Fruit fly (Drosophila melanogaster) whole organism, embryonic: ENCODE measurements around the gene CG15728.

ENCODE experiments used
- ATbp ChIP-seq: fragments of 200-800 bp; sonication (Bioruptor generic); optimal IDR thresholded peaks from 2 replicates; lab custom pipeline; 2017; ENCODE audit warnings: missing biosample characterization, mild to moderate bottlenecking, missing genetic modification characterization, missing genetic modification reagents
- Adf1 ChIP-seq: fragments of 200-800 bp; sonication (Bioruptor generic); IDR thresholded peaks from 2 replicates; pipeline ENCODE4 v1.3.6; 2022; ENCODE audit warnings: missing biosample characterization, missing genetic modification characterization
- Atf6 ChIP-seq: fragments of 200-800 bp; sonication (Bioruptor generic); IDR thresholded peaks from 2 replicates; pipeline ENCODE4 v1.3.6; 2022; ENCODE audit warnings: missing biosample characterization, missing genetic modification characterization
- Bgb ChIP-seq: fragments of 200-800 bp; sonication (Bioruptor generic); IDR thresholded peaks from 2 replicates; pipeline ENCODE4 v1.3.6; 2022; ENCODE audit warnings: missing biosample characterization, missing genetic modification characterization; ENCODE audit not compliant: partially characterized antibody
- CG10147 ChIP-seq: fragments of 200-800 bp; sonication (Bioruptor generic); optimal IDR thresholded peaks from 2 replicates; lab custom pipeline; 2019; ENCODE audit warnings: missing biosample characterization, mild to moderate bottlenecking, missing genetic modification characterization, moderate library complexity
- CG10654 ChIP-seq: fragments of 200-800 bp; sonication (Bioruptor generic); optimal IDR thresholded peaks from 2 replicates; lab custom pipeline; 2016; ENCODE audit warnings: missing biosample characterization, missing genetic modification characterization
- CG11696 ChIP-seq: fragments of 200-800 bp; sonication (Bioruptor generic); IDR thresholded peaks from 2 replicates; pipeline ENCODE4 v1.3.6; 2022; ENCODE audit warnings: missing biosample characterization, missing genetic modification characterization
- CG12071 ChIP-seq: fragments of 200-800 bp; sonication (Bioruptor generic); optimal IDR thresholded peaks from 3 replicates; lab custom pipeline; 2018; ENCODE audit warnings: missing biosample characterization, mild to moderate bottlenecking, missing genetic modification characterization
- CG12299 ChIP-seq: fragments of 200-800 bp; sonication (Bioruptor generic); optimal IDR thresholded peaks from 2 replicates; lab custom pipeline; 2018; ENCODE audit warnings: missing biosample characterization, mild to moderate bottlenecking, missing genetic modification characterization
- CG14014 ChIP-seq: fragments of 200-800 bp; sonication (Bioruptor generic); IDR thresholded peaks from 2 replicates; pipeline ENCODE4 v1.3.6; 2022; ENCODE audit warnings: missing biosample characterization, missing genetic modification characterization
- CG14050 ChIP-seq: fragments of 200-800 bp; sonication (Bioruptor generic); IDR thresholded peaks from 3 replicates; pipeline ENCODE4 v1.3.6; 2022; ENCODE audit warnings: missing biosample characterization, missing genetic modification characterization
- CG17328 ChIP-seq: fragments of 200-800 bp; sonication (Bioruptor generic); IDR thresholded peaks from 2 replicates; pipeline ENCODE4 v1.3.6; 2022; ENCODE audit warnings: missing biosample characterization, missing genetic modification characterization
- CG18599 ChIP-seq: fragments of 200-800 bp; sonication (Bioruptor generic); optimal IDR thresholded peaks from 3 replicates; lab custom pipeline; 2017; ENCODE audit warnings: missing biosample characterization, missing genetic modification characterization, mild to moderate bottlenecking, moderate library complexity, missing genetic modification reagents
- CG3163 ChIP-seq: fragments of 200-800 bp; sonication (Bioruptor generic); optimal IDR thresholded peaks from 3 replicates; lab custom pipeline; 2016; ENCODE audit warnings: missing biosample characterization, missing genetic modification characterization
- CG32532 ChIP-seq: fragments of 200-800 bp; sonication (Bioruptor generic); IDR thresholded peaks from 2 replicates; pipeline ENCODE4 v1.3.6; 2022; ENCODE audit warnings: missing biosample characterization, missing genetic modification characterization
- CG3281 ChIP-seq: fragments of 200-800 bp; sonication (Bioruptor generic); optimal IDR thresholded peaks from 3 replicates; lab custom pipeline; 2017; ENCODE audit warnings: missing biosample characterization, mild to moderate bottlenecking, missing genetic modification characterization
- CG3847 ChIP-seq: fragments of 200-800 bp; sonication (Bioruptor generic); IDR thresholded peaks from 2 replicates; pipeline ENCODE4 v1.3.6; 2022; ENCODE audit warnings: missing biosample characterization, missing genetic modification characterization
- CG4360 ChIP-seq: fragments of 200-800 bp; sonication (Bioruptor generic); IDR thresholded peaks from 2 replicates; pipeline ENCODE4 v1.3.6; 2022; ENCODE audit warnings: missing biosample characterization, missing genetic modification characterization
- CG7839 ChIP-seq: fragments of 200-800 bp; sonication (Bioruptor generic); optimal IDR thresholded peaks from 3 replicates; lab custom pipeline; 2018; ENCODE audit warnings: missing biosample characterization, mild to moderate bottlenecking, missing genetic modification characterization, moderate library complexity
- CG9437 ChIP-seq: fragments of 200-800 bp; sonication (Bioruptor generic); optimal IDR thresholded peaks from 2 replicates; lab custom pipeline; 2018; ENCODE audit warnings: missing biosample characterization, mild to moderate bottlenecking, missing genetic modification characterization
- CG9817 ChIP-seq: fragments of 200-800 bp; sonication (Bioruptor generic); optimal IDR thresholded peaks from 2 replicates; lab custom pipeline; 2018; ENCODE audit warnings: missing biosample characterization, mild to moderate bottlenecking, missing genetic modification characterization, moderate library complexity
- CTCF ChIP-seq: fragments of 200-800 bp; sonication (Bioruptor generic); optimal IDR thresholded peaks from 2 replicates; lab custom pipeline; 2017; ENCODE audit warnings: missing biosample characterization, mild to moderate bottlenecking, missing genetic modification characterization, moderate library complexity
- Dad ChIP-seq: fragments of 200-800 bp; sonication (Bioruptor generic); optimal IDR thresholded peaks from 3 replicates; lab custom pipeline; 2016; ENCODE audit warnings: missing biosample characterization, missing genetic modification characterization
- Dip3 ChIP-seq: fragments of 200-800 bp; sonication (Bioruptor generic); optimal IDR thresholded peaks from 3 replicates; lab custom pipeline; 2016; ENCODE audit warnings: missing biosample characterization, missing genetic modification characterization
- Fer3 ChIP-seq: fragments of 200-800 bp; sonication (Bioruptor generic); optimal IDR thresholded peaks from 2 replicates; lab custom pipeline; 2018; ENCODE audit warnings: missing biosample characterization, mild to moderate bottlenecking, missing genetic modification characterization, moderate library complexity
- Hand ChIP-seq: fragments of 200-800 bp; sonication (Bioruptor generic); optimal IDR thresholded peaks from 2 replicates; lab custom pipeline; 2017; ENCODE audit warnings: mild to moderate bottlenecking, missing biosample characterization, missing genetic modification reagents, missing genetic modification characterization
- Kr ChIP-seq: fragments of 200-800 bp; sonication (Bioruptor generic); optimal IDR thresholded peaks from 2 replicates; lab custom pipeline; 2017; ENCODE audit warnings: missing biosample characterization, mild to moderate bottlenecking, missing genetic modification characterization
- MESR4 ChIP-seq: fragments of 200-800 bp; sonication (Bioruptor generic); optimal IDR thresholded peaks from 2 replicates; lab custom pipeline; 2018; ENCODE audit warnings: missing biosample characterization, mild to moderate bottlenecking, missing genetic modification characterization, moderate library complexity
- Meics ChIP-seq: fragments of 200-800 bp; sonication (Bioruptor generic); optimal IDR thresholded peaks from 2 replicates; lab custom pipeline; 2017; ENCODE audit warnings: missing biosample characterization, mild to moderate bottlenecking, missing genetic modification characterization
- Taf1 ChIP-seq: fragments of 200-800 bp; sonication (Bioruptor generic); IDR thresholded peaks from 2 replicates; pipeline ENCODE4 v1.3.6; 2022; ENCODE audit warnings: missing biosample characterization, missing genetic modification characterization
- ase ChIP-seq: fragments of 200-800 bp; sonication (Bioruptor generic); IDR thresholded peaks from 3 replicates; pipeline ENCODE4 v1.3.6; 2022; ENCODE audit warnings: missing biosample characterization, missing genetic modification characterization
- bsh ChIP-seq, 2 experiments: fragments of 200-800 bp; sonication (Bioruptor generic); optimal IDR thresholded peaks; 2 replicates each; lab custom pipeline; 2017 to 2018; ENCODE audit warnings: mild to moderate bottlenecking in 2 of 2, missing biosample characterization in 2 of 2, missing genetic modification characterization in 2 of 2, moderate library complexity in 1 of 2
- caup ChIP-seq: fragments of 200-800 bp; sonication (Bioruptor generic); optimal IDR thresholded peaks from 3 replicates; lab custom pipeline; 2017; ENCODE audit warnings: missing biosample characterization, mild to moderate bottlenecking, missing genetic modification characterization, moderate library complexity; ENCODE audit not compliant: severe bottlenecking
- dpn ChIP-seq, 2 experiments: fragments of 200-800 bp; sonication (Bioruptor generic); optimal IDR thresholded peaks; 3 replicates each; lab custom pipeline; 2016; ENCODE audit warnings: missing biosample characterization in 2 of 2, missing genetic modification characterization in 2 of 2
- eve ChIP-seq, 2 experiments: fragments of >200 bp; optimal IDR thresholded peaks; 2 replicates each; lab custom pipeline; 2017; ENCODE audit warnings: missing biosample characterization in 2 of 2, missing genetic modification characterization in 2 of 2
- fu2 ChIP-seq: fragments of 200-800 bp; sonication (Bioruptor generic); optimal IDR thresholded peaks from 2 replicates; lab custom pipeline; 2016; ENCODE audit warnings: missing biosample characterization, missing genetic modification characterization
- grn ChIP-seq: fragments of 200-800 bp; sonication (Bioruptor generic); optimal IDR thresholded peaks from 3 replicates; lab custom pipeline; 2017; ENCODE audit warnings: missing biosample characterization, missing genetic modification characterization
- gsb ChIP-seq: fragments of 200-800 bp; sonication (Bioruptor generic); IDR thresholded peaks from 2 replicates; pipeline ENCODE4 v1.3.6; 2022; ENCODE audit warnings: missing biosample characterization, missing genetic modification characterization
- hb ChIP-seq: fragments of 200-800 bp; sonication (Bioruptor generic); IDR thresholded peaks from 3 replicates; pipeline ENCODE4 v1.3.6; 2022; ENCODE audit warnings: missing biosample characterization, missing genetic modification characterization; ENCODE audit not compliant: partially characterized antibody
- lilli ChIP-seq: fragments of 200-800 bp; sonication (Bioruptor generic); optimal IDR thresholded peaks from 3 replicates; lab custom pipeline; 2016; ENCODE audit warnings: missing biosample characterization, missing genetic modification characterization
- lov ChIP-seq, 2 experiments: fragments of 200-800 bp in 1 of 2; fragments of >200 bp in 1 of 2; sonication (Bioruptor generic) in 1 of 2; IDR thresholded peaks in 1 of 2; optimal IDR thresholded peaks in 1 of 2; 2 replicates in 1 of 2; 3 replicates in 1 of 2; pipeline versions ENCODE4 v1.3.6 to Lab custom; 2017 to 2022; ENCODE audit warnings: missing biosample characterization in 1 of 2, missing genetic modification characterization in 1 of 2
- mam ChIP-seq: fragments of 200-800 bp; sonication (Bioruptor generic); optimal IDR thresholded peaks from 3 replicates; lab custom pipeline; 2016; ENCODE audit warnings: missing biosample characterization, missing genetic modification characterization
- nom ChIP-seq: fragments of 200-800 bp; sonication (Bioruptor generic); optimal IDR thresholded peaks from 2 replicates; lab custom pipeline; 2017; ENCODE audit warnings: missing biosample characterization, missing genetic modification characterization, mild to moderate bottlenecking, moderate library complexity, missing genetic modification reagents
- row ChIP-seq: fragments of 200-800 bp; sonication (Bioruptor generic); IDR thresholded peaks from 3 replicates; pipeline ENCODE4 v1.3.6; 2022; ENCODE audit warnings: missing biosample characterization, missing genetic modification characterization
- sisA ChIP-seq: fragments of 200-800 bp; sonication (Bioruptor generic); IDR thresholded peaks from 2 replicates; pipeline ENCODE4 v1.3.6; 2022; ENCODE audit warnings: missing biosample characterization, missing genetic modification characterization
- slou ChIP-seq: fragments of 200-800 bp; sonication (Bioruptor generic); optimal IDR thresholded peaks from 3 replicates; lab custom pipeline; 2016; ENCODE audit warnings: missing biosample characterization, missing genetic modification characterization
- unpg ChIP-seq: fragments of 200-800 bp; sonication (Bioruptor generic); optimal IDR thresholded peaks from 3 replicates; lab custom pipeline; 2018; ENCODE audit warnings: missing biosample characterization, mild to moderate bottlenecking, missing genetic modification characterization, moderate library complexity
- wek ChIP-seq: fragments of 200-800 bp; sonication (Bioruptor generic); optimal IDR thresholded peaks from 3 replicates; lab custom pipeline; 2018; ENCODE audit warnings: missing biosample characterization, mild to moderate bottlenecking, missing genetic modification characterization, moderate library complexity

CG15728 gene

DNA sequence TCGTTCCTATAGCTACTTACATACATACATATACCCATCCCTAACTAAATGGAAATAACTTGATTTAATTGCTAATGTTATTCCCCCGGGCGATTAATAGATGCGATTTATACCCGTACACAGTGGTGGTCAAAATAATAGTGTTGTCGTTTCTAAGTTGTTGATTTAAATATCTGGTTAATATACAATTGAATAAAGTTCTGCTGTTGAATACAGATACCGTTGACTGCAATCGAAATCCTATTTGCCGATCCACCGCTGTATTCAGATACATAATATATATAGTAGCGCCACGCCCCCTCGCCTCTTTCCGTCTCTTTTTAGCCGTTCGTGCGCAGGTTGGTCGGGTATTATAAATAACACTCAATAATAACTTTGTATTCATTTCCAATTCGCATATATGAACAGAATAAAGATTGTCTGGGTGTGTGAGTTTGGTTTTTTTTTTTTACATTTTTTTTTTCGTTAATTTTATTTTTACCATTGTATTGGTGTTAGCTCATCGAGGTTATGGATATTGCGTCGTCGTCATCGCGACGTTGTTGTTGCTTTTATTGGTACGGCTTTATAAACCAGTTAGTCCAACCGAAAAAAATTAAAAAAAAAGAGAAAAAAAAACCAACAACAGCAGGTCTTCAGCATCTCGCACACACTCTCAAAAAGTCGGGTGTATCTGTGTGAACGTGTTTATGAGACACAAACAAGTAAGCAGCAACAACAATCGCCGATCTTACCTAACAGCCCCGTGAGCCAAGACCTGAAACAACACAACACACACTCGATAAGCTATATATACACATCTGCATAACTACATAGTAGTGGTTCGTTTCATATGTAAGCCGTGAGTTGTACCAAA is 48.5 kb downstream of the CG15728 start (continued):
- TF ChIP-seq row (GFP tag; lab: Robert Waterston, UW) (peak; percentile 30; the same call in 2 of the 3 replicates), grn (GFP tag; lab: Kevin White, UChicago) (no peak), slou (no peak), MESR4 (no peak), CG14014 (0 out of 2 replicates have a peak, but pooled peaks have one; percentile 24), Kr (GFP tag; lab: Kevin White, UChicago) (no peak), CG3847 (GFP tag; lab: Robert Waterston, UW) (0 out of 2 replicates have a peak, but pooled peaks have one; percentile 20), ATbp (GFP tag; lab: Kevin White, UChicago) (no peak), Atf6 (GFP tag; lab: Robert Waterston, UW) (0 out of 2 replicates have a peak, but pooled peaks have one; percentile 26), caup (peak; percentile 19), CG32532 (GFP tag; lab: Robert Waterston, UW) (peak; percentile 56), CG4360 (GFP tag; lab: Robert Waterston, UW) (peak; percentile 81), CTCF (GFP tag; lab: Kevin White, UChicago) (no peak), CG17328 (GFP tag; lab: Robert Waterston, UW) (no peak), nom (peak; percentile 91), CG9817 (tag; lab: Kevin White, UChicago) (no peak), unpg (GFP tag; lab: Kevin White, UChicago) (peak; percentile 12), wek (GFP tag; lab: Kevin White, UChicago) (no peak), CG3163 (GFP tag; lab: Kevin White, UChicago) (no peak), Dad (GFP tag; lab: Kevin White, UChicago) (no peak), Fer3 (peak; percentile 2), mam (GFP tag; lab: Kevin White, UChicago) (no peak), CG12299 (no peak), Hand (GFP tag; lab: Kevin White, UChicago) (no peak), bsh (GFP tag; optimal IDR thresholded peaks at IDR 0.05; lab: Kevin White, UChicago) (peak in 1 of 2 experiments; percentile 65), fu2 (GFP tag; lab: Kevin White, UChicago) (no peak), dpn (GFP tag; optimal IDR thresholded peaks at IDR 0.05; lab: Kevin White, UChicago) (peak in 1 of 2 experiments; percentile 8), CG18599 (GFP tag; lab: Kevin White, UChicago) (peak; percentile 37), CG10147 (GFP tag; lab: Kevin White, UChicago) (peak; percentile 30), Bgb (GFP tag; lab: Robert Waterston, UW) (no peak), Taf1 (GFP tag; lab: Robert Waterston, UW) (peak; percentile 49; the same call in 1 of the 2 replicates), hb (no peak), CG11696 (GFP tag; lab: Robert Waterston, UW) (peak; percentile 64; the same call in 1 of the 2 replicates), CG9437 (GFP tag; lab: Kevin White, UChicago) (no peak), sisA (GFP tag; lab: Robert Waterston, UW) (0 out of 2 replicates have a peak, but pooled peaks have one; percentile 9), Dip3 (GFP tag; lab: Kevin White, UChicago) (no peak), Meics (GFP tag; lab: Kevin White, UChicago) (peak; percentile 37), ase (GFP tag; lab: Robert Waterston, UW) (no peak), gsb (GFP tag; lab: Robert Waterston, UW) (no peak), CG10654 (GFP tag; lab: Kevin White, UChicago) (no peak), Adf1 (GFP tag; lab: Robert Waterston, UW) (peak; percentile 17; the same call in 1 of the 2 replicates), eve (GFP tag; optimal IDR thresholded peaks at IDR 0.05; lab: Kevin White, UChicago) (no peak), CG7839 (tag; lab: Kevin White, UChicago) (peak; percentile 28), CG12071 (GFP tag; lab: Kevin White, UChicago) (no peak), CG3281 (GFP tag; lab: Kevin White, UChicago) (peak; percentile 25), lilli (GFP tag; lab: Kevin White, UChicago) (peak; percentile 47), CG14050 (no peak), lov (optimal IDR thresholded peaks at IDR 0.05; lab: Kevin White, UChicago) (no peak), lov (GFP tag; IDR thresholded peaks at IDR 0.05; lab: Robert Waterston, UW) (no peak)
